Worm (Caenorhabditis elegans): Measurements from ENCODE around the gene ZK154.5.

- no peak for TF ChIP-seq hmg-20 (GFP tag; IDR thresholded peaks at IDR 0.05)
- no peak for TF ChIP-seq ekl-4 (GFP tag; IDR thresholded peaks at IDR 0.05)
- TF ChIP-seq F49E8.2 (tag; optimal IDR thresholded peaks at IDR 0.05; ENCODE audit: insufficient read depth), result no peak
- no peak for TF ChIP-seq hsf-1 (GFP tag; IDR thresholded peaks at IDR 0.05)
Measured at ce11 chrX:7776509-7777001, 11.2 kb downstream of the ZK154.5 start, which contains the start of gene mec-7.

Data from whole organism, young adult.